Worm (Caenorhabditis elegans): Measurements from ENCODE around the gene F58E2.3.

DNA sequence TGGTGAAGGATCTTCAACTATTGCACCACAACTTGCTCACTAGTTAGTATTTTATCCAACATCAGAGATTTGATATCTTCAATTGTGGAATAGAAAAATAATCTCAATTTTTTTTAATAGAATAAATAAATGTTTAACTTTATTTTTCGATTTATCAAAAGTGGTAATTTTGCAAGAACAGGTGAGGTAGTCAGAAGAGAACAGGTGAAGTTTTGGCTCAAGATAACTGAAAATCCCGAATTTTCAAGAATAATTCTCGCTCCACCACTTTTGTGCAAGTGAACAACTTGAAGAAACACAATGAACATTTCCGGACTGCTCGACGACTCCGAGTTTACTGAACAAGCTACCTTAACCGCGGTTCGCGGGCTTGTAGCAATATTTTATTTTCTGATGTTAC, 24.2 kb downstream of the F58E2.3 start, which contains the start of gene srz-78:
- TF ChIP-seq ama-1 (optimal IDR thresholded peaks at IDR 0.05) (no peak), skn-1 (tag; optimal IDR thresholded peaks at IDR 0.05) (no peak), ztf-1 (GFP tag; conservative IDR thresholded peaks at IDR 0.05) (no peak), ztf-4 (tag; optimal IDR thresholded peaks at IDR 0.05) (no peak), C34F6.9 (tag; optimal IDR thresholded peaks at IDR 0.05) (no peak), zag-1 (tag; optimal IDR thresholded peaks at IDR 0.05) (no peak), lin-13 (GFP tag; optimal IDR thresholded peaks at IDR 0.05) (no peak), elt-3 (tag; optimal IDR thresholded peaks at IDR 0.05) (no peak), lin-39 (tag; optimal IDR thresholded peaks at IDR 0.05) (no peak), mdl-1 (tag; optimal IDR thresholded peaks at IDR 0.05) (no peak), F13H6.1 (tag; optimal IDR thresholded peaks at IDR 0.05) (no peak), alr-1 (tag; optimal IDR thresholded peaks at IDR 0.05) (no peak), ceh-82 (tag; optimal IDR thresholded peaks at IDR 0.05) (no peak)
